Fruit fly (Drosophila melanogaster) whole organism, embryonic: Measurements from ENCODE around the gene CG13032.

ENCODE experiments used
- Bteb2 ChIP-seq: fragments of 200-800 bp; sonication (Bioruptor generic); optimal IDR thresholded peaks from 2 replicates; lab custom pipeline; 2016; ENCODE audit warnings: missing biosample characterization, missing genetic modification characterization
- CG10565 ChIP-seq: fragments of 200-800 bp; sonication (Bioruptor generic); optimal IDR thresholded peaks from 3 replicates; lab custom pipeline; 2016; ENCODE audit warnings: missing biosample characterization, mild to moderate bottlenecking, missing genetic modification characterization
- CG11696 ChIP-seq: fragments of 200-800 bp; sonication (Bioruptor generic); IDR thresholded peaks from 2 replicates; pipeline ENCODE4 v1.3.6; 2022; ENCODE audit warnings: missing biosample characterization, missing genetic modification characterization
- CG12236 ChIP-seq: fragments of 200-800 bp; sonication (Bioruptor generic); optimal IDR thresholded peaks from 2 replicates; lab custom pipeline; 2016; ENCODE audit warnings: missing biosample characterization, missing genetic modification characterization
- CG12299 ChIP-seq: fragments of 200-800 bp; sonication (Bioruptor generic); optimal IDR thresholded peaks from 2 replicates; lab custom pipeline; 2018; ENCODE audit warnings: missing biosample characterization, mild to moderate bottlenecking, missing genetic modification characterization
- CG12769 ChIP-seq: fragments of 200-800 bp; sonication (Bioruptor generic); optimal IDR thresholded peaks from 2 replicates; lab custom pipeline; 2019; ENCODE audit warnings: missing biosample characterization, mild to moderate bottlenecking, missing genetic modification characterization, moderate library complexity
- CG14014 ChIP-seq: fragments of 200-800 bp; sonication (Bioruptor generic); IDR thresholded peaks from 2 replicates; pipeline ENCODE4 v1.3.6; 2022; ENCODE audit warnings: missing biosample characterization, missing genetic modification characterization
- CG15269 ChIP-seq: fragments of 200-800 bp; sonication (Bioruptor generic); optimal IDR thresholded peaks from 2 replicates; lab custom pipeline; 2018; ENCODE audit warnings: missing biosample characterization, mild to moderate bottlenecking, missing genetic modification characterization, moderate library complexity
- CG16815 ChIP-seq: fragments of 200-800 bp; sonication (Bioruptor generic); optimal IDR thresholded peaks from 3 replicates; lab custom pipeline; 2017; ENCODE audit warnings: missing biosample characterization, mild to moderate bottlenecking, missing genetic modification characterization
- CG16863 ChIP-seq: fragments of 200-800 bp; sonication (Bioruptor generic); optimal IDR thresholded peaks from 3 replicates; lab custom pipeline; 2016; ENCODE audit warnings: missing biosample characterization, missing genetic modification characterization
- CG18764 ChIP-seq: fragments of 200-800 bp; sonication (Bioruptor generic); optimal IDR thresholded peaks from 3 replicates; lab custom pipeline; 2016; ENCODE audit warnings: missing biosample characterization, missing genetic modification characterization
- CG2199 ChIP-seq: fragments of 200-800 bp; sonication (Bioruptor generic); IDR thresholded peaks from 3 replicates; pipeline ENCODE4 v1.3.6; 2022; ENCODE audit warnings: missing biosample characterization, missing genetic modification characterization
- CG31224 ChIP-seq: fragments of 200-800 bp; sonication (Bioruptor generic); IDR thresholded peaks from 2 replicates; pipeline ENCODE4 v1.3.6; 2022; ENCODE audit warnings: missing biosample characterization, missing genetic modification characterization
- CG31365 ChIP-seq: fragments of 200-800 bp; sonication (Bioruptor generic); optimal IDR thresholded peaks from 2 replicates; lab custom pipeline; 2018; ENCODE audit warnings: missing biosample characterization, mild to moderate bottlenecking, missing genetic modification characterization
- CG32767 ChIP-seq: fragments of 200-800 bp; sonication (Bioruptor generic); IDR thresholded peaks from 2 replicates; pipeline ENCODE4 v1.3.6; 2022; ENCODE audit warnings: missing biosample characterization, missing genetic modification characterization
- CG32772 ChIP-seq: fragments of 200-800 bp; sonication (Bioruptor generic); IDR thresholded peaks from 2 replicates; pipeline ENCODE4 v1.3.6; 2022; ENCODE audit warnings: missing biosample characterization, missing genetic modification characterization
- CG3407 ChIP-seq: fragments of 200-800 bp; sonication (Bioruptor generic); optimal IDR thresholded peaks from 2 replicates; lab custom pipeline; 2018; ENCODE audit warnings: missing biosample characterization, mild to moderate bottlenecking, missing genetic modification characterization
- CG34224 ChIP-seq: fragments of 200-800 bp; sonication (Bioruptor generic); IDR thresholded peaks from 3 replicates; pipeline ENCODE4 v1.3.6; 2022; ENCODE audit warnings: missing biosample characterization, missing genetic modification characterization; ENCODE audit not compliant: partially characterized antibody
- CG43689 ChIP-seq: fragments of 200-800 bp; sonication (Bioruptor generic); IDR thresholded peaks from 2 replicates; pipeline ENCODE4 v1.3.6; 2022; ENCODE audit warnings: missing biosample characterization, missing genetic modification characterization
- CG4707 ChIP-seq: fragments of 200-800 bp; sonication (Bioruptor generic); optimal IDR thresholded peaks from 2 replicates; lab custom pipeline; 2018; ENCODE audit warnings: missing biosample characterization, mild to moderate bottlenecking, missing genetic modification characterization, moderate library complexity
- CG9817 ChIP-seq: fragments of 200-800 bp; sonication (Bioruptor generic); optimal IDR thresholded peaks from 2 replicates; lab custom pipeline; 2018; ENCODE audit warnings: missing biosample characterization, mild to moderate bottlenecking, missing genetic modification characterization, moderate library complexity
- Dll ChIP-seq: fragments of 200-800 bp; sonication (Bioruptor generic); IDR thresholded peaks from 4 replicates; pipeline ENCODE4 v1.3.6; 2022; ENCODE audit warnings: missing biosample characterization, missing genetic modification characterization; ENCODE audit not compliant: partially characterized antibody
- Ets65A ChIP-seq: fragments of 200-800 bp; sonication (Bioruptor generic); peaks from one replicate; lab custom pipeline; 2016; ENCODE audit warnings: missing biosample characterization, missing genetic modification characterization
- Fer1 ChIP-seq: fragments of 200-800 bp; sonication (Bioruptor generic); optimal IDR thresholded peaks from 2 replicates; lab custom pipeline; 2017; ENCODE audit warnings: missing biosample characterization, mild to moderate bottlenecking, missing genetic modification characterization
- GATAe ChIP-seq: fragments of 200-800 bp; sonication (Bioruptor generic); conservative IDR thresholded peaks from 2 replicates; pipeline ENCODE4 v1.3.6; 2022; ENCODE audit warnings: missing biosample characterization, missing genetic modification characterization
- HHEX ChIP-seq: fragments of 200-800 bp; sonication (Bioruptor generic); optimal IDR thresholded peaks from 3 replicates; lab custom pipeline; 2017; ENCODE audit warnings: missing biosample characterization, mild to moderate bottlenecking, missing genetic modification characterization, missing genetic modification reagents
- Lim3 ChIP-seq: fragments of 200-800 bp; sonication (Bioruptor generic); IDR thresholded peaks from 2 replicates; pipeline ENCODE4 v1.3.6; 2022; ENCODE audit warnings: missing biosample characterization, missing genetic modification characterization
- MBD-R2 ChIP-seq: fragments of 200-800 bp; sonication (Bioruptor generic); IDR thresholded peaks from 2 replicates; pipeline ENCODE4 v1.3.6; 2022; ENCODE audit warnings: missing biosample characterization, missing genetic modification characterization
- Med ChIP-seq: fragments of 200-800 bp; sonication (Bioruptor generic); peaks from one replicate; lab custom pipeline; 2016; ENCODE audit warnings: missing biosample characterization, missing genetic modification characterization, mild to moderate bottlenecking, inconsistent platforms, moderate library complexity
- Neu2 ChIP-seq: fragments of 200-800 bp; sonication (Bioruptor generic); optimal IDR thresholded peaks from 3 replicates; lab custom pipeline; 2016; ENCODE audit warnings: missing biosample characterization, missing genetic modification characterization, borderline replicate concordance
- NfI ChIP-seq: fragments of 200-800 bp; sonication (Bioruptor generic); optimal IDR thresholded peaks from 3 replicates; lab custom pipeline; 2018; ENCODE audit warnings: missing biosample characterization, mild to moderate bottlenecking, missing genetic modification characterization, moderate library complexity
- Sin3A ChIP-seq: fragments of >200 bp; optimal IDR thresholded peaks from 2 replicates; lab custom pipeline; 2018
- Sox100B ChIP-seq: fragments of 200-800 bp; sonication (Bioruptor generic); optimal IDR thresholded peaks from 3 replicates; lab custom pipeline; 2018; ENCODE audit warnings: missing biosample characterization, mild to moderate bottlenecking, missing genetic modification characterization
- Vsx1 ChIP-seq: fragments of 200-800 bp; sonication (Bioruptor generic); optimal IDR thresholded peaks from 2 replicates; lab custom pipeline; 2017; ENCODE audit warnings: missing biosample characterization, mild to moderate bottlenecking, missing genetic modification characterization, missing genetic modification reagents
- bcd ChIP-seq: fragments of 200-800 bp; sonication (Bioruptor generic); optimal IDR thresholded peaks from 2 replicates; lab custom pipeline; 2017; ENCODE audit warnings: missing biosample characterization, mild to moderate bottlenecking, missing genetic modification characterization
- da ChIP-seq: fragments of 200-800 bp; sonication (Bioruptor generic); optimal IDR thresholded peaks from 2 replicates; lab custom pipeline; 2016; ENCODE audit warnings: missing biosample characterization, missing genetic modification characterization
- dm ChIP-seq: fragments of 200-800 bp; sonication (Bioruptor generic); optimal IDR thresholded peaks from 3 replicates; lab custom pipeline; 2016; ENCODE audit warnings: missing biosample characterization, missing genetic modification characterization
- dmrt99B ChIP-seq: fragments of 200-800 bp; sonication (Bioruptor generic); optimal IDR thresholded peaks from 2 replicates; lab custom pipeline; 2018; ENCODE audit warnings: missing biosample characterization, mild to moderate bottlenecking, missing genetic modification characterization, moderate library complexity
- gcm2 ChIP-seq: fragments of 200-800 bp; sonication (Bioruptor generic); optimal IDR thresholded peaks from 2 replicates; lab custom pipeline; 2016; ENCODE audit warnings: missing biosample characterization, missing genetic modification characterization
- grn ChIP-seq: fragments of 200-800 bp; sonication (Bioruptor generic); optimal IDR thresholded peaks from 3 replicates; lab custom pipeline; 2017; ENCODE audit warnings: missing biosample characterization, missing genetic modification characterization
- hkb ChIP-seq, 2 experiments: fragments of 200-800 bp in 1 of 2; fragments of >200 bp in 1 of 2; sonication (Bioruptor generic) in 1 of 2; IDR thresholded peaks in 1 of 2; optimal IDR thresholded peaks in 1 of 2; 2 replicates each; pipeline versions ENCODE4 v1.3.6 to Lab custom; 2017 to 2022; ENCODE audit warnings: missing biosample characterization in 1 of 2, missing genetic modification characterization in 1 of 2
- lbe ChIP-seq: fragments of 200-800 bp; sonication (Bioruptor generic); optimal IDR thresholded peaks from 2 replicates; lab custom pipeline; 2016; ENCODE audit warnings: missing biosample characterization, mild to moderate bottlenecking, missing genetic modification characterization
- p53 ChIP-seq: fragments of 200-800 bp; sonication (Bioruptor generic); optimal IDR thresholded peaks from 2 replicates; lab custom pipeline; 2016; ENCODE audit warnings: missing biosample characterization, missing genetic modification characterization
- pb ChIP-seq: fragments of 200-800 bp; sonication (Bioruptor generic); optimal IDR thresholded peaks from 3 replicates; lab custom pipeline; 2016; ENCODE audit warnings: missing biosample characterization, missing genetic modification characterization
- ranshi ChIP-seq: fragments of 200-800 bp; sonication (Bioruptor generic); IDR thresholded peaks from 2 replicates; pipeline ENCODE4 v1.3.6; 2022; ENCODE audit warnings: missing biosample characterization, missing genetic modification characterization
- scrt ChIP-seq: fragments of 200-800 bp; sonication (Bioruptor generic); optimal IDR thresholded peaks from 2 replicates; lab custom pipeline; 2018; ENCODE audit warnings: missing biosample characterization, mild to moderate bottlenecking, missing genetic modification characterization, moderate library complexity
- sima ChIP-seq: fragments of 200-800 bp; sonication (Bioruptor generic); optimal IDR thresholded peaks from 2 replicates; lab custom pipeline; 2016; ENCODE audit warnings: missing biosample characterization, missing genetic modification characterization
- sob ChIP-seq: fragments of 200-800 bp; sonication (Bioruptor generic); IDR thresholded peaks from 2 replicates; pipeline ENCODE4 v1.3.6; 2022; ENCODE audit warnings: missing biosample characterization, missing genetic modification characterization
- trh ChIP-seq: fragments of 200-800 bp; sonication (Bioruptor generic); optimal IDR thresholded peaks from 2 replicates; lab custom pipeline; 2016; ENCODE audit warnings: missing biosample characterization, missing genetic modification characterization
- unpg ChIP-seq: fragments of 200-800 bp; sonication (Bioruptor generic); optimal IDR thresholded peaks from 3 replicates; lab custom pipeline; 2018; ENCODE audit warnings: missing biosample characterization, mild to moderate bottlenecking, missing genetic modification characterization, moderate library complexity

Gene CG13032

DNA sequence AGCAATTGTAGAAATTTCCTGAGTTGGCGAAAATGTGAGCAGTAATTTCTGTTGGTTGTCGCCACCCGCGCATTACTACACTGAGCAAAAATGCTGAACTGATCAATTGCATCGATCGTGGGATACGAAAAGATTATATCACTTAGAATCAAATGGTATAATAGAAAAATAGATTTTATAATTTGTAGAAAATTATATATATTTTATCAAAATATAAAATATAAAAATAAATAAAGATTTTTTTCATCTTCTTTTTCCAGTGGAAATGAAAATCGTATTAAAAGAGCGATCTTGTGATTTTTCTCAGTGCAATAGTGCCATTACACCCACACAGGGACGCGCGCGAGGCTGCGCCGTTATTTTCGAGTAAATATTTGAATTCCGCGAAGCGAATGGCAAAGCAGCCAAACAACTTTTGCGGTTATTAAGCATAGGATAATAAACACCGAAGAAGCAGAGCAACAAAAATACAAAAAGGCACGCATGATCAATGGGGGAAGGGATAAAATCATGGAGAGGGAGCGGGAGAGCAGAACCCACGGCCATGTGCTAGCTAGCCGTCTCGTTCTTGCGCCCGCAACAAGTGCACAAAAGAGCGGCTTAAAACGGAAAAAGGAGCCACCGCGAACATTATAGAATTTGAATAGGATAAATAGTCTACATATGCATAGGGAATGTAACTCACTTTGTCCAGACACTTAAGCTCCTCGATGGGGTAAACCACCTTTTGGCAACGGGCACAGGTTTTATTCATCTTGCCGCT, 36.7 kb downstream of the CG13032 start (continued):
- no peak for TF ChIP-seq CG18764 (GFP tag; lab: Kevin White, UChicago)
- no peak for TF ChIP-seq CG12769 (tag; lab: Kevin White, UChicago)
- TF ChIP-seq Sin3A (lab: Kevin White, UChicago) = no peak
- TF ChIP-seq CG9817 (tag; lab: Kevin White, UChicago) = peak; percentile 24
- TF ChIP-seq hkb (optimal IDR thresholded peaks at IDR 0.05; lab: Kevin White, UChicago) = no peak
- TF ChIP-seq hkb (GFP tag; IDR thresholded peaks at IDR 0.05; lab: Robert Waterston, UW) = no peak
- TF ChIP-seq gcm2 (GFP tag; lab: Kevin White, UChicago) = no peak
- 0 out of 2 replicates have a peak, but pooled peaks have one; percentile 8 for TF ChIP-seq CG31224 (GFP tag; lab: Robert Waterston, UW)
- TF ChIP-seq da (GFP tag; lab: Kevin White, UChicago) = no peak
- peak; percentile 60 for TF ChIP-seq Fer1
- no peak for TF ChIP-seq CG43689 (GFP tag; lab: Robert Waterston, UW)
- no peak for TF ChIP-seq Bteb2 (GFP tag; lab: Kevin White, UChicago)
- peak; percentile 36; the same call in 1 of the 2 replicates for TF ChIP-seq ranshi
- no peak for TF ChIP-seq p53 (GFP tag; lab: Kevin White, UChicago)
- peak; percentile 53 for TF ChIP-seq bcd (GFP tag; lab: Kevin White, UChicago)
- peak; percentile 37 for TF ChIP-seq Ets65A (GFP tag; lab: Kevin White, UChicago)
- TF ChIP-seq sima (GFP tag; lab: Kevin White, UChicago) = no peak
- no peak for TF ChIP-seq CG12299 (tag; lab: Kevin White, UChicago)
- no peak for TF ChIP-seq GATAe (GFP tag; lab: Robert Waterston, UW)
- TF ChIP-seq CG34224 = no peak
- no peak for TF ChIP-seq NfI (GFP tag; lab: Kevin White, UChicago)
- no peak for TF ChIP-seq CG16863
- TF ChIP-seq grn (GFP tag; lab: Kevin White, UChicago) = no peak
- TF ChIP-seq Med = peak; percentile 68
- TF ChIP-seq unpg (GFP tag; lab: Kevin White, UChicago) = peak; percentile 60
- 0 out of 2 replicates have a peak, but pooled peaks have one; percentile 13 for TF ChIP-seq sob (GFP tag; lab: Robert Waterston, UW)
- peak; percentile 19 for TF ChIP-seq lbe (GFP tag; lab: Kevin White, UChicago)
- peak; percentile 3 for TF ChIP-seq CG16815
- no peak for TF ChIP-seq CG4707
- no peak for TF ChIP-seq Sox100B (GFP tag; lab: Kevin White, UChicago)
- TF ChIP-seq Lim3 = no peak
- no peak for TF ChIP-seq CG10565 (GFP tag; lab: Kevin White, UChicago)
- TF ChIP-seq scrt = no peak
- peak; percentile 38; the same call in 1 of the 2 replicates for TF ChIP-seq CG14014 (GFP tag; lab: Robert Waterston, UW)
- TF ChIP-seq CG3407 = peak; percentile 1
- TF ChIP-seq Vsx1 (GFP tag; lab: Kevin White, UChicago) = peak; percentile 60
- TF ChIP-seq CG32772 (GFP tag; lab: Robert Waterston, UW) = no peak
- peak; percentile 43 for TF ChIP-seq CG15269
- TF ChIP-seq pb (GFP tag; lab: Kevin White, UChicago) = no peak
- TF ChIP-seq trh = peak; percentile 7
- TF ChIP-seq HHEX = peak; percentile 31
- TF ChIP-seq CG12236 (GFP tag; lab: Kevin White, UChicago) = no peak
- no peak for TF ChIP-seq CG11696 (GFP tag; lab: Robert Waterston, UW)
- no peak for TF ChIP-seq Dll (GFP tag; lab: Robert Waterston, UW)
- no peak for TF ChIP-seq CG32767 (GFP tag; lab: Robert Waterston, UW)
- 0 out of 3 replicates have a peak, but pooled peaks have one; percentile 72 for TF ChIP-seq CG2199 (GFP tag; lab: Robert Waterston, UW)
- no peak for TF ChIP-seq CG31365 (tag; lab: Kevin White, UChicago)
- peak; percentile 48 for TF ChIP-seq dm
- TF ChIP-seq MBD-R2 (GFP tag; lab: Robert Waterston, UW) = no peak
- peak; percentile 53 for TF ChIP-seq dmrt99B (tag; lab: Kevin White, UChicago)
- TF ChIP-seq Neu2 = no peak
